Worm (Caenorhabditis elegans): ENCODE data around the gene cdd-2.

The cdd-2 gene

DNA sequence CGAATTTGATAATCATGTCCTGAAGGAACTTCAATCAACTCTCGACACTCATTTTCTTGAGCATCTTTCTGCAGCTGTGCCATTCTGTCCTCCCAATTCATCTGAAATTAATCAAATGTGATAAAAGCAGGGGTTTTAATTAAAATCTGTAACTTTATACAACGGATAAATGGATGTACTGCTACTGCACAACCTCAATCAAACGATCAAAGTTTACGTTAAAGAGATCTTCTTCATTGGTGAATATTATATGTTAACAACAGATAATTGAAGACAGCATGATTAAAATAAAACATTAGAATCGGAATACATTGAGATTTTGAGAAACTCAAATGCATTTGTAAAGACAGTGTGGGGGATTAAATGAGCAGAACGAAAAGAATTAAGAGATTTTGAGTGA, 30.6 kb upstream of the cdd-2 start, which contains the start of gene F32E10.5:
TSS of gene F32E10.5 (minus strand) at position 101 of the 400 bp plus-strand sequence.
- TF ChIP-seq snpc-4 (tag; optimal IDR thresholded peaks at IDR 0.05) (no peak), ztf-1 (GFP tag; conservative IDR thresholded peaks at IDR 0.05) (no peak), C34F6.9 (tag; optimal IDR thresholded peaks at IDR 0.05) (no peak), nhr-77 (tag; optimal IDR thresholded peaks at IDR 0.05) (no peak), ama-1 (optimal IDR thresholded peaks at IDR 0.05) (no peak), nhr-23 (tag; optimal IDR thresholded peaks at IDR 0.05) (no peak), gmeb-1 (tag; optimal IDR thresholded peaks at IDR 0.05) (no peak), nhr-11 (tag; optimal IDR thresholded peaks at IDR 0.05) (no peak), unc-62 (GFP tag; optimal IDR thresholded peaks at IDR 0.05) (no peak), ZK546.5 (tag; optimal IDR thresholded peaks at IDR 0.05) (no peak), nhr-6 (tag; optimal IDR thresholded peaks at IDR 0.05) (no peak), unc-39 (tag; optimal IDR thresholded peaks at IDR 0.05) (no peak), ceh-16 (tag; optimal IDR thresholded peaks at IDR 0.05) (no peak)

DNA sequence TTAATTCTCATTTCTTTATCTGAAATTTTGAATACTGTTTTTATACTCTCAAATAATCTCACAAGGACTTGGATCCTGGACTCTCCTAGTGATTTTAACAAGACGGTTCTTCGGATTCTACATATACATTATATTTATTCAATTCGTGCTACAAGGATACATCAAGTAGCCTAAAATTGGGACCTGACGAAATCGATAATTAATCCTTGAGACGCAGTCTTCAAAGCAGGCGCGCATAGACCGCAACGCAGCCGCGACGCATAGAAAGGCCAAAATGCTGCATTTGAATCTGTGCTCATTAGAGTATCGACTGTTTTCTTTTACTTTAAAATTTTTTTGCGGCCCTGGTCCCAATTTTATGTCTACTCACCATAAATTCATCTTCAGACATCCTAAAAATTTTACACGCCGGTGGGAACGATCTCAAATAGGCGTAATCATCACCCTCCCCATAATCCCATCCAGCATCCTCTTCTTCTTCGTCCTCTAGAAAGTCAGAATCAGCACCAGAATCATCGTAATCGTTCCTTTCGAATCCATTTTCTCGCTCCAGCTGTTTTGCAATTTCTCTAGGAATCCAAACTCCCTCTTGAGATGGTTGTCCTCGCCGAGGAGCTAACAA, 27.6 kb upstream of the cdd-2 start, which contains the start of gene cec-4:
TSS of gene cec-4 (plus strand) at position 572 of the 622 bp plus-strand sequence.
- no peak for TF ChIP-seq mbf-1 (tag; optimal IDR thresholded peaks at IDR 0.05)
- TF ChIP-seq unc-55 (GFP tag; optimal IDR thresholded peaks at IDR 0.05): peak; percentile 14

DNA sequence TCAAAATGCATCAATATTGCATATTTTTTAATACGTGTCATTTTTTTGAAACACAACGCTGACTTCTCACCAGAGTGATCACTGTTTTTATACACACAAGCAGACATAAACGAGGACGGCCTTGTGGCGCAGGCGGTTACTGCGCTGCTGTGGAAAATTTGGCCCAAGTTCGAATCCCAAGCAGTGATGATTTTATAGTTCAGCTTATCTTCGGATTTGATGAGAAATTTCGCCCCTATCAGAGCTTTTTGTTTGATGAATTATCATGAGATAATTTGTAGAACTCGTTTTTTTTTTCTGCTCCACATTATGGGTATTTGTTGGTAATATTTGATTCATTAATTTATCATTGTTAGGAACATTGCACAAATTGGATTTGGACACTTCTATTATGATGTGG, 26.3 kb upstream of the cdd-2 start:
- TF ChIP-seq nhr-23 (tag; optimal IDR thresholded peaks at IDR 0.05) (no peak), gmeb-1 (tag; optimal IDR thresholded peaks at IDR 0.05) (peak; percentile 66), ceh-82 (tag; optimal IDR thresholded peaks at IDR 0.05) (no peak), ama-1 (optimal IDR thresholded peaks at IDR 0.05) (peak; percentile 11), nhr-77 (tag; optimal IDR thresholded peaks at IDR 0.05) (no peak), C34F6.9 (tag; optimal IDR thresholded peaks at IDR 0.05) (peak; percentile 71), lsy-2 (tag; optimal IDR thresholded peaks at IDR 0.05) (peak; percentile 60 to 77), nhr-237 (tag; optimal IDR thresholded peaks at IDR 0.05) (no peak), dmd-4 (tag; optimal IDR thresholded peaks at IDR 0.05) (no peak), ceh-16 (tag; optimal IDR thresholded peaks at IDR 0.05) (no peak), mab-5 (tag; optimal IDR thresholded peaks at IDR 0.05) (peak; percentile 30), nhr-21 (tag; optimal IDR thresholded peaks at IDR 0.05) (peak; percentile 79), F13H6.1 (tag; optimal IDR thresholded peaks at IDR 0.05) (peak; percentile 63), nhr-6 (tag; optimal IDR thresholded peaks at IDR 0.05) (peak; percentile 36), lin-13 (GFP tag; optimal IDR thresholded peaks at IDR 0.05) (peak; percentile 50), ztf-1 (GFP tag; conservative IDR thresholded peaks at IDR 0.05) (no peak), lin-39 (tag; optimal IDR thresholded peaks at IDR 0.05) (no peak), ztf-11 (tag; optimal IDR thresholded peaks at IDR 0.05) (no peak), ZK546.5 (tag; optimal IDR thresholded peaks at IDR 0.05) (no peak), aly-2 (tag; optimal IDR thresholded peaks at IDR 0.05) (no peak), nhr-11 (tag; optimal IDR thresholded peaks at IDR 0.05) (no peak), lin-11 (tag; optimal IDR thresholded peaks at IDR 0.05) (peak; percentile 10), nhr-12 (tag; optimal IDR thresholded peaks at IDR 0.05) (no peak), crh-2 (tag; optimal IDR thresholded peaks at IDR 0.05) (peak; percentile 66), mdl-1 (tag; optimal IDR thresholded peaks at IDR 0.05) (no peak), nhr-129 (tag; optimal IDR thresholded peaks at IDR 0.05) (peak; percentile 83), unc-62 (GFP tag; optimal IDR thresholded peaks at IDR 0.05) (no peak), unc-55 (GFP tag; optimal IDR thresholded peaks at IDR 0.05) (peak; percentile 78), unc-39 (tag; optimal IDR thresholded peaks at IDR 0.05) (no peak), sem-4 (tag; optimal IDR thresholded peaks at IDR 0.05) (peak; percentile 83), skn-1 (tag; optimal IDR thresholded peaks at IDR 0.05) (no peak), Y55F3AM.14 (GFP tag; optimal IDR thresholded peaks at IDR 0.05) (peak; percentile 70), alr-1 (tag; optimal IDR thresholded peaks at IDR 0.05) (no peak), elt-1 (tag; optimal IDR thresholded peaks at IDR 0.05) (no peak), fos-1 (tag; optimal IDR thresholded peaks at IDR 0.05) (peak; percentile 72), egl-27 (tag; optimal IDR thresholded peaks at IDR 0.05) (peak; percentile 62), peb-1 (tag; optimal IDR thresholded peaks at IDR 0.05) (no peak), snpc-4 (tag; optimal IDR thresholded peaks at IDR 0.05) (no peak), sma-9 (GFP tag; optimal IDR thresholded peaks at IDR 0.05) (peak; percentile 79), sma-9 (tag; optimal IDR thresholded peaks at IDR 0.05) (no peak), ztf-4 (tag; optimal IDR thresholded peaks at IDR 0.05) (peak; percentile 51), nhr-25 (tag; optimal IDR thresholded peaks at IDR 0.05) (peak; percentile 59), nhr-10 (tag; optimal IDR thresholded peaks at IDR 0.05) (peak; percentile 28), mbf-1 (tag; optimal IDR thresholded peaks at IDR 0.05) (no peak), elt-3 (tag; optimal IDR thresholded peaks at IDR 0.05) (no peak), zag-1 (tag; optimal IDR thresholded peaks at IDR 0.05) (peak; percentile 45), R02D3.7 (tag; optimal IDR thresholded peaks at IDR 0.05) (no peak), sma-3 (GFP tag; optimal IDR thresholded peaks at IDR 0.05) (peak; percentile 77)
